Fruit fly (Drosophila melanogaster) whole organism, embryonic: ENCODE data around the gene CG31798.
A peak's percentile ranks its signal among the peaks of the same experiment; 100 is the strongest.

Experiments
- ATbp ChIP-seq: fragments of 200-800 bp; sonication (Bioruptor generic); optimal IDR thresholded peaks from 2 replicates; lab custom pipeline; 2017; ENCODE audit warnings: missing biosample characterization, mild to moderate bottlenecking, missing genetic modification characterization, missing genetic modification reagents
- CG1024 ChIP-seq: fragments of 200-800 bp; sonication (Bioruptor generic); IDR thresholded peaks from 2 replicates; pipeline ENCODE4 v1.3.6; 2022; ENCODE audit warnings: missing biosample characterization, missing genetic modification characterization
- CG10274 ChIP-seq: fragments of 200-800 bp; sonication (Bioruptor generic); optimal IDR thresholded peaks from 3 replicates; lab custom pipeline; 2017; ENCODE audit warnings: missing biosample characterization, mild to moderate bottlenecking, missing genetic modification characterization
- CG11695 ChIP-seq: fragments of 200-800 bp; sonication (Bioruptor generic); IDR thresholded peaks from 3 replicates; pipeline ENCODE4 v1.3.6; 2022; ENCODE audit warnings: missing biosample characterization, missing genetic modification characterization
- CG13123 ChIP-seq: fragments of 200-800 bp; sonication (Bioruptor generic); optimal IDR thresholded peaks from 2 replicates; lab custom pipeline; 2016; ENCODE audit warnings: missing biosample characterization, missing genetic modification characterization
- CG15073 ChIP-seq: fragments of 200-800 bp; sonication (Bioruptor generic); optimal IDR thresholded peaks from 2 replicates; lab custom pipeline; 2016; ENCODE audit warnings: missing biosample characterization, missing genetic modification characterization
- CG17361 ChIP-seq: fragments of 200-800 bp; sonication (Bioruptor generic); IDR thresholded peaks from 3 replicates; pipeline ENCODE4 v1.3.6; 2022; ENCODE audit warnings: missing biosample characterization, missing genetic modification characterization
- CG33213 ChIP-seq: fragments of 200-800 bp; sonication (Bioruptor generic); optimal IDR thresholded peaks from 3 replicates; lab custom pipeline; 2016; ENCODE audit warnings: missing biosample characterization, missing genetic modification characterization
- CG33557 ChIP-seq: fragments of 200-800 bp; sonication (Bioruptor generic); optimal IDR thresholded peaks from 2 replicates; lab custom pipeline; 2019; ENCODE audit warnings: missing biosample characterization, mild to moderate bottlenecking, missing genetic modification characterization, moderate library complexity
- CG3407 ChIP-seq: fragments of 200-800 bp; sonication (Bioruptor generic); optimal IDR thresholded peaks from 2 replicates; lab custom pipeline; 2018; ENCODE audit warnings: missing biosample characterization, mild to moderate bottlenecking, missing genetic modification characterization
- CG34422 ChIP-seq: fragments of 200-800 bp; sonication (Bioruptor generic); IDR thresholded peaks from 3 replicates; pipeline ENCODE4 v1.3.6; 2022; ENCODE audit warnings: missing biosample characterization, missing genetic modification characterization
- CG4820 ChIP-seq: fragments of 200-800 bp; sonication (Bioruptor generic); optimal IDR thresholded peaks from 3 replicates; lab custom pipeline; 2016; ENCODE audit warnings: missing biosample characterization, missing genetic modification characterization
- CG8765 ChIP-seq: fragments of 200-800 bp; sonication (Bioruptor generic); IDR thresholded peaks from 2 replicates; pipeline ENCODE4 v1.3.6; 2022; ENCODE audit warnings: missing biosample characterization, missing genetic modification characterization
- CG8944 ChIP-seq: fragments of 200-800 bp; sonication (Bioruptor generic); optimal IDR thresholded peaks from 3 replicates; lab custom pipeline; 2016; ENCODE audit warnings: missing biosample characterization, missing genetic modification characterization
- CG9437 ChIP-seq: fragments of 200-800 bp; sonication (Bioruptor generic); optimal IDR thresholded peaks from 2 replicates; lab custom pipeline; 2018; ENCODE audit warnings: missing biosample characterization, mild to moderate bottlenecking, missing genetic modification characterization
- CoRest ChIP-seq: fragments of 200-800 bp; sonication (Bioruptor generic); optimal IDR thresholded peaks from 3 replicates; lab custom pipeline; 2018; ENCODE audit warnings: missing biosample characterization, mild to moderate bottlenecking, missing genetic modification characterization, moderate library complexity
- CrebB ChIP-seq: fragments of 200-800 bp; sonication (Bioruptor generic); optimal IDR thresholded peaks from 3 replicates; lab custom pipeline; 2018; ENCODE audit warnings: missing biosample characterization, mild to moderate bottlenecking, missing genetic modification characterization
- Elba2 ChIP-seq: fragments of 200-800 bp; sonication (Bioruptor generic); optimal IDR thresholded peaks from 3 replicates; lab custom pipeline; 2016; ENCODE audit warnings: missing biosample characterization, missing genetic modification characterization
- Hr3 ChIP-seq: fragments of 200-800 bp; sonication (Bioruptor generic); optimal IDR thresholded peaks from 3 replicates; lab custom pipeline; 2016; ENCODE audit warnings: missing biosample characterization, missing genetic modification characterization
- Hr78 ChIP-seq, 2 experiments: fragments of 200-800 bp in 1 of 2; fragments of >200 bp in 1 of 2; sonication (Bioruptor generic) in 1 of 2; optimal IDR thresholded peaks; 2 replicates each; lab custom pipeline; 2017 to 2019; ENCODE audit warnings: missing biosample characterization in 2 of 2, missing genetic modification characterization in 2 of 2, mild to moderate bottlenecking in 1 of 2, moderate library complexity in 1 of 2
- Jarid2 ChIP-seq: fragments of 200-800 bp; sonication (Bioruptor generic); optimal IDR thresholded peaks from 3 replicates; lab custom pipeline; 2017; ENCODE audit warnings: mild to moderate bottlenecking, missing biosample characterization, missing genetic modification reagents, missing genetic modification characterization
- Kr ChIP-seq: fragments of 200-800 bp; sonication (Bioruptor generic); optimal IDR thresholded peaks from 2 replicates; lab custom pipeline; 2017; ENCODE audit warnings: missing biosample characterization, mild to moderate bottlenecking, missing genetic modification characterization
- Mes4 ChIP-seq: fragments of 200-800 bp; sonication (Bioruptor generic); optimal IDR thresholded peaks from 2 replicates; lab custom pipeline; 2016; ENCODE audit warnings: missing biosample characterization, missing genetic modification characterization
- Rfx ChIP-seq: fragments of 200-800 bp; sonication (Bioruptor generic); IDR thresholded peaks from 2 replicates; pipeline ENCODE4 v1.3.6; 2022; ENCODE audit warnings: missing biosample characterization, missing genetic modification characterization
- Sox100B ChIP-seq: fragments of 200-800 bp; sonication (Bioruptor generic); optimal IDR thresholded peaks from 3 replicates; lab custom pipeline; 2018; ENCODE audit warnings: missing biosample characterization, mild to moderate bottlenecking, missing genetic modification characterization
- Spps ChIP-seq: fragments of 200-800 bp; sonication (Bioruptor generic); optimal IDR thresholded peaks from 2 replicates; lab custom pipeline; 2018; ENCODE audit warnings: missing biosample characterization, mild to moderate bottlenecking, missing genetic modification characterization
- Ssrp ChIP-seq: fragments of 200-800 bp; sonication (Bioruptor generic); optimal IDR thresholded peaks from 2 replicates; lab custom pipeline; 2018; ENCODE audit warnings: missing biosample characterization, mild to moderate bottlenecking, missing genetic modification characterization, moderate library complexity
- Tbp ChIP-seq: fragments of >200 bp; optimal IDR thresholded peaks from 2 replicates; lab custom pipeline; 2018; ENCODE audit warnings: missing biosample characterization, missing genetic modification characterization
- ab ChIP-seq: fragments of 200-800 bp; sonication (Bioruptor generic); optimal IDR thresholded peaks from 2 replicates; lab custom pipeline; 2016; ENCODE audit warnings: missing biosample characterization, missing genetic modification characterization
- ase ChIP-seq: fragments of 200-800 bp; sonication (Bioruptor generic); IDR thresholded peaks from 3 replicates; pipeline ENCODE4 v1.3.6; 2022; ENCODE audit warnings: missing biosample characterization, missing genetic modification characterization
- az2 ChIP-seq: fragments of 200-800 bp; sonication (Bioruptor generic); optimal IDR thresholded peaks from 3 replicates; lab custom pipeline; 2016; ENCODE audit warnings: missing biosample characterization, missing genetic modification characterization
- chif ChIP-seq, 2 experiments: fragments of 200-800 bp; sonication (Bioruptor generic); optimal IDR thresholded peaks; 3 replicates each; lab custom pipeline; 2016; ENCODE audit warnings: missing biosample characterization in 2 of 2, missing genetic modification characterization in 2 of 2
- danr ChIP-seq: fragments of 200-800 bp; sonication (Bioruptor generic); IDR thresholded peaks from 2 replicates; pipeline ENCODE4 v1.3.6; 2022; ENCODE audit warnings: missing biosample characterization, missing genetic modification characterization
- dimm ChIP-seq: fragments of 200-800 bp; sonication (Bioruptor generic); IDR thresholded peaks from 2 replicates; pipeline ENCODE4 v1.3.6; 2022; ENCODE audit warnings: missing biosample characterization, missing genetic modification characterization
- dmrt99B ChIP-seq: fragments of 200-800 bp; sonication (Bioruptor generic); optimal IDR thresholded peaks from 2 replicates; lab custom pipeline; 2018; ENCODE audit warnings: missing biosample characterization, mild to moderate bottlenecking, missing genetic modification characterization, moderate library complexity
- dysf ChIP-seq: fragments of 200-800 bp; sonication (Bioruptor generic); IDR thresholded peaks from 3 replicates; pipeline ENCODE4 v1.3.6; 2022; ENCODE audit warnings: missing biosample characterization, missing genetic modification characterization
- fd102C ChIP-seq: fragments of 200-800 bp; sonication (Bioruptor generic); optimal IDR thresholded peaks from 2 replicates; lab custom pipeline; 2018; ENCODE audit warnings: missing biosample characterization, mild to moderate bottlenecking, missing genetic modification characterization, moderate library complexity
- fd3F ChIP-seq: fragments of 200-800 bp; sonication (Bioruptor generic); optimal IDR thresholded peaks from 2 replicates; lab custom pipeline; 2018; ENCODE audit warnings: missing biosample characterization, mild to moderate bottlenecking, missing genetic modification characterization, moderate library complexity
- gro ChIP-seq: fragments of 200-800 bp; sonication (Bioruptor generic); optimal IDR thresholded peaks from 2 replicates; lab custom pipeline; 2016; ENCODE audit warnings: missing biosample characterization, missing genetic modification characterization
- gsb-n ChIP-seq: fragments of 200-800 bp; sonication (Bioruptor generic); optimal IDR thresholded peaks from 3 replicates; lab custom pipeline; 2018; ENCODE audit warnings: missing biosample characterization, mild to moderate bottlenecking, missing genetic modification characterization
- gt ChIP-seq: fragments of 200-800 bp; sonication (Bioruptor generic); IDR thresholded peaks from 2 replicates; pipeline ENCODE4 v1.3.6; 2022; ENCODE audit warnings: missing biosample characterization, missing genetic modification characterization
- hkb ChIP-seq, 2 experiments: fragments of 200-800 bp in 1 of 2; fragments of >200 bp in 1 of 2; sonication (Bioruptor generic) in 1 of 2; IDR thresholded peaks in 1 of 2; optimal IDR thresholded peaks in 1 of 2; 2 replicates each; pipeline versions ENCODE4 v1.3.6 to Lab custom; 2017 to 2022; ENCODE audit warnings: missing biosample characterization in 1 of 2, missing genetic modification characterization in 1 of 2
- kah ChIP-seq: fragments of 200-800 bp; sonication (Bioruptor generic); optimal IDR thresholded peaks from 2 replicates; lab custom pipeline; 2018; ENCODE audit warnings: missing biosample characterization, mild to moderate bottlenecking, missing genetic modification characterization
- ken ChIP-seq: fragments of 200-800 bp; sonication (Bioruptor generic); IDR thresholded peaks from 3 replicates; pipeline ENCODE4 v1.3.6; 2022; ENCODE audit warnings: missing biosample characterization, missing genetic modification characterization
- lbe ChIP-seq: fragments of 200-800 bp; sonication (Bioruptor generic); optimal IDR thresholded peaks from 2 replicates; lab custom pipeline; 2016; ENCODE audit warnings: missing biosample characterization, mild to moderate bottlenecking, missing genetic modification characterization
- mirr ChIP-seq: fragments of 200-800 bp; sonication (Bioruptor generic); optimal IDR thresholded peaks from 3 replicates; lab custom pipeline; 2018; ENCODE audit warnings: missing biosample characterization, mild to moderate bottlenecking, missing genetic modification characterization
- nom ChIP-seq: fragments of 200-800 bp; sonication (Bioruptor generic); optimal IDR thresholded peaks from 2 replicates; lab custom pipeline; 2017; ENCODE audit warnings: missing biosample characterization, missing genetic modification characterization, mild to moderate bottlenecking, moderate library complexity, missing genetic modification reagents
- pros ChIP-seq: fragments of 200-800 bp; sonication (Bioruptor generic); optimal IDR thresholded peaks from 3 replicates; lab custom pipeline; 2019; ENCODE audit warnings: missing biosample characterization, mild to moderate bottlenecking, missing genetic modification characterization, moderate library complexity
- sima ChIP-seq: fragments of 200-800 bp; sonication (Bioruptor generic); optimal IDR thresholded peaks from 2 replicates; lab custom pipeline; 2016; ENCODE audit warnings: missing biosample characterization, missing genetic modification characterization
- tin ChIP-seq: fragments of 200-800 bp; sonication (Bioruptor generic); optimal IDR thresholded peaks from 3 replicates; lab custom pipeline; 2016; ENCODE audit warnings: missing biosample characterization, missing genetic modification characterization

Gene CG31798

dm6 chr2L:19358017-19358471 lies 35.9 kb upstream of the CG31798 start (continued):
- TF ChIP-seq CG3407 (GFP tag; lab: Kevin White, UChicago): peak; percentile 74
- TF ChIP-seq hkb (optimal IDR thresholded peaks at IDR 0.05; lab: Kevin White, UChicago): no peak
- TF ChIP-seq hkb (GFP tag; IDR thresholded peaks at IDR 0.05; lab: Robert Waterston, UW): peak; percentile 53; the same call in 1 of the 2 replicates
- peak in 1 of 2 experiments; percentile 7 for TF ChIP-seq Hr78 (GFP tag; optimal IDR thresholded peaks at IDR 0.05; lab: Kevin White, UChicago)
- TF ChIP-seq Kr (GFP tag; lab: Kevin White, UChicago): peak; percentile 68
- peak; percentile 53; the same call in 2 of the 3 replicates for TF ChIP-seq CG11695 (GFP tag; lab: Robert Waterston, UW)
- TF ChIP-seq CG4820: peak; percentile 61
- peak; percentile 24 for TF ChIP-seq CoRest (tag; lab: Kevin White, UChicago)
- TF ChIP-seq dysf (GFP tag; lab: Robert Waterston, UW): 0 out of 3 replicates have a peak, but pooled peaks have one; percentile 30
- no peak for TF ChIP-seq fd3F (GFP tag; lab: Kevin White, UChicago)
- TF ChIP-seq az2 (GFP tag; lab: Kevin White, UChicago): peak; percentile 59
- peak; percentile 54 for TF ChIP-seq dmrt99B (tag; lab: Kevin White, UChicago)
- TF ChIP-seq chif (GFP tag; optimal IDR thresholded peaks at IDR 0.05; lab: Kevin White, UChicago): peak; percentile 65 to 71
- no peak for TF ChIP-seq gro (GFP tag; lab: Kevin White, UChicago)
- TF ChIP-seq Rfx (GFP tag; lab: Robert Waterston, UW): no peak
- peak; percentile 50 for TF ChIP-seq CG33213 (GFP tag; lab: Kevin White, UChicago)
- TF ChIP-seq CG9437: peak; percentile 6
- no peak for TF ChIP-seq kah
- peak; percentile 69 for TF ChIP-seq ATbp
- peak; percentile 62 for TF ChIP-seq nom (GFP tag; lab: Kevin White, UChicago)
- peak; percentile 64 for TF ChIP-seq CG17361
- peak; percentile 46 for TF ChIP-seq Spps (tag; lab: Kevin White, UChicago)
- TF ChIP-seq pros: no peak
- TF ChIP-seq CG1024 (GFP tag; lab: Robert Waterston, UW): peak; percentile 62
- no peak for TF ChIP-seq ase (GFP tag; lab: Robert Waterston, UW)
- peak; percentile 53 for TF ChIP-seq Ssrp (tag; lab: Kevin White, UChicago)
- TF ChIP-seq Jarid2 (GFP tag; lab: Kevin White, UChicago): no peak
- TF ChIP-seq Sox100B: peak; percentile 71
- TF ChIP-seq danr: no peak
- peak; percentile 59 for TF ChIP-seq ab
- peak; percentile 39 for TF ChIP-seq sima (GFP tag; lab: Kevin White, UChicago)
- TF ChIP-seq Mes4 (GFP tag; lab: Kevin White, UChicago): peak; percentile 53
- no peak for TF ChIP-seq CG15073
- peak; percentile 27; the same call in 1 of the 3 replicates for TF ChIP-seq CG34422 (GFP tag; lab: Robert Waterston, UW)
- TF ChIP-seq Tbp (GFP tag; lab: Kevin White, UChicago): no peak
- no peak for TF ChIP-seq Elba2 (GFP tag; lab: Kevin White, UChicago)
- no peak for TF ChIP-seq CG10274 (GFP tag; lab: Kevin White, UChicago)
- no peak; the same call in 1 of the 2 replicates for TF ChIP-seq dimm (GFP tag; lab: Robert Waterston, UW)
- peak; percentile 42 for TF ChIP-seq Hr3
- no peak for TF ChIP-seq mirr (GFP tag; lab: Kevin White, UChicago)
- TF ChIP-seq fd102C (GFP tag; lab: Kevin White, UChicago): peak; percentile 66
- peak; percentile 54 for TF ChIP-seq CG8944 (GFP tag; lab: Kevin White, UChicago)
- TF ChIP-seq CG8765 (GFP tag; lab: Robert Waterston, UW): peak; percentile 31; the same call in 1 of the 2 replicates
- peak; percentile 72 for TF ChIP-seq gsb-n (tag; lab: Kevin White, UChicago)
- peak; percentile 69; the same call in 2 of the 3 replicates for TF ChIP-seq ken (GFP tag; lab: Robert Waterston, UW)
- peak; percentile 59 for TF ChIP-seq tin (GFP tag; lab: Kevin White, UChicago)
- TF ChIP-seq CG13123 (GFP tag; lab: Kevin White, UChicago): peak; percentile 7
- peak; percentile 25 for TF ChIP-seq lbe
- TF ChIP-seq CrebB: peak; percentile 2
- peak; percentile 73 for TF ChIP-seq CG33557 (GFP tag; lab: Kevin White, UChicago)
- 0 out of 2 replicates have a peak, but pooled peaks have one; percentile 20 for TF ChIP-seq gt
